Fruit fly (Drosophila melanogaster): ENCODE results near the gene Uba5.

Gene Uba5

dm6 chrX:11494731-11495277 lies 11.5 kb downstream of the Uba5 start:
- peak; percentile 18 for TF ChIP-seq pan (optimal IDR thresholded peaks at IDR 0.05)
- TF ChIP-seq Dll (optimal IDR thresholded peaks at IDR 0.05): no peak

- TF ChIP-seq EcR (GFP tag; optimal IDR thresholded peaks at IDR 0.05) (no peak), pan (optimal IDR thresholded peaks at IDR 0.05) (no peak), Dll (optimal IDR thresholded peaks at IDR 0.05) (no peak), usp (GFP tag; optimal IDR thresholded peaks at IDR 0.05) (no peak), psq (optimal IDR thresholded peaks at IDR 0.05) (no peak), CG8478 (optimal IDR thresholded peaks at IDR 0.05) (no peak)
Observed at dm6 chrX:11495474-11495873, 12.2 kb downstream of the Uba5 start.

- TF ChIP-seq pan (optimal IDR thresholded peaks at IDR 0.05): no peak
- TF ChIP-seq Dll (optimal IDR thresholded peaks at IDR 0.05): no peak
- TF ChIP-seq psq (optimal IDR thresholded peaks at IDR 0.05): no peak
- no peak for TF ChIP-seq usp (GFP tag; optimal IDR thresholded peaks at IDR 0.05)
Observed at dm6 chrX:11496257-11496656, 12.9 kb downstream of the Uba5 start.

- TF ChIP-seq usp (GFP tag; optimal IDR thresholded peaks at IDR 0.05) (no peak), EcR (GFP tag; optimal IDR thresholded peaks at IDR 0.05) (no peak), CG8478 (optimal IDR thresholded peaks at IDR 0.05) (no peak), Dll (optimal IDR thresholded peaks at IDR 0.05) (no peak), pan (optimal IDR thresholded peaks at IDR 0.05) (no peak), psq (optimal IDR thresholded peaks at IDR 0.05) (no peak)
Observed at dm6 chrX:11498143-11498542, 14.8 kb downstream of the Uba5 start.

dm6 chrX:11499454-11499853 lies 16.1 kb downstream of the Uba5 start:
- no peak for TF ChIP-seq usp (GFP tag; optimal IDR thresholded peaks at IDR 0.05)
- no peak for TF ChIP-seq pan (optimal IDR thresholded peaks at IDR 0.05)
- TF ChIP-seq CG8478 (optimal IDR thresholded peaks at IDR 0.05): no peak
- TF ChIP-seq Dll (optimal IDR thresholded peaks at IDR 0.05): no peak
- TF ChIP-seq EcR (GFP tag; optimal IDR thresholded peaks at IDR 0.05): no peak
- TF ChIP-seq psq (optimal IDR thresholded peaks at IDR 0.05): no peak

dm6 chrX:11500284-11500683 lies 17.0 kb downstream of the Uba5 start:
- no peak for TF ChIP-seq psq (optimal IDR thresholded peaks at IDR 0.05)
- TF ChIP-seq usp (GFP tag; optimal IDR thresholded peaks at IDR 0.05): no peak
- TF ChIP-seq EcR (GFP tag; optimal IDR thresholded peaks at IDR 0.05): no peak
- TF ChIP-seq CG8478 (optimal IDR thresholded peaks at IDR 0.05): no peak
- no peak for TF ChIP-seq Dll (optimal IDR thresholded peaks at IDR 0.05)
- no peak for TF ChIP-seq pan (optimal IDR thresholded peaks at IDR 0.05)

- no peak for TF ChIP-seq CG8478 (optimal IDR thresholded peaks at IDR 0.05)
- no peak for TF ChIP-seq EcR (GFP tag; optimal IDR thresholded peaks at IDR 0.05)
- TF ChIP-seq pan (optimal IDR thresholded peaks at IDR 0.05): no peak
- TF ChIP-seq usp (GFP tag; optimal IDR thresholded peaks at IDR 0.05): no peak
- TF ChIP-seq Dll (optimal IDR thresholded peaks at IDR 0.05): no peak
- TF ChIP-seq psq (optimal IDR thresholded peaks at IDR 0.05): no peak
Observed at dm6 chrX:11501221-11501961, 18.1 kb downstream of the Uba5 start.

- TF ChIP-seq psq (optimal IDR thresholded peaks at IDR 0.05) (no peak), Dll (optimal IDR thresholded peaks at IDR 0.05) (no peak), usp (GFP tag; optimal IDR thresholded peaks at IDR 0.05) (no peak), pan (optimal IDR thresholded peaks at IDR 0.05) (no peak), CG8478 (optimal IDR thresholded peaks at IDR 0.05) (no peak)
Observed at dm6 chrX:11503625-11504024, 20.3 kb downstream of the Uba5 start.

dm6 chrX:11506210-11506609 lies 22.9 kb downstream of the Uba5 start:
- TF ChIP-seq CG8478 (optimal IDR thresholded peaks at IDR 0.05) (no peak), EcR (GFP tag; optimal IDR thresholded peaks at IDR 0.05) (no peak)

- TF ChIP-seq CG8478 (optimal IDR thresholded peaks at IDR 0.05) (no peak), Dll (optimal IDR thresholded peaks at IDR 0.05) (no peak), EcR (GFP tag; optimal IDR thresholded peaks at IDR 0.05) (no peak)
Observed at dm6 chrX:11510120-11510771, 26.9 kb downstream of the Uba5 start.

- TF ChIP-seq Dll (optimal IDR thresholded peaks at IDR 0.05) (no peak), psq (optimal IDR thresholded peaks at IDR 0.05) (no peak), usp (GFP tag; optimal IDR thresholded peaks at IDR 0.05) (no peak)
Observed at dm6 chrX:11511299-11511698, 28.0 kb downstream of the Uba5 start.

dm6 chrX:11511955-11512354 lies 28.6 kb downstream of the Uba5 start:
- TF ChIP-seq psq (optimal IDR thresholded peaks at IDR 0.05) (no peak), CG8478 (optimal IDR thresholded peaks at IDR 0.05) (no peak), usp (GFP tag; optimal IDR thresholded peaks at IDR 0.05) (no peak), pan (optimal IDR thresholded peaks at IDR 0.05) (no peak), EcR (GFP tag; optimal IDR thresholded peaks at IDR 0.05) (no peak), Dll (optimal IDR thresholded peaks at IDR 0.05) (no peak)

dm6 chrX:11512868-11513267 lies 29.6 kb downstream of the Uba5 start:
- TF ChIP-seq pan (optimal IDR thresholded peaks at IDR 0.05) (no peak), psq (optimal IDR thresholded peaks at IDR 0.05) (no peak), EcR (GFP tag; optimal IDR thresholded peaks at IDR 0.05) (no peak), usp (GFP tag; optimal IDR thresholded peaks at IDR 0.05) (no peak), Dll (optimal IDR thresholded peaks at IDR 0.05) (no peak), CG8478 (optimal IDR thresholded peaks at IDR 0.05) (no peak)

Measured in whole organism.